Fruit fly (Drosophila melanogaster) whole organism, embryonic: Measurements from ENCODE around the gene CG5235.

Experiments
- Aef1 ChIP-seq: fragments of 200-800 bp; sonication (Bioruptor generic); IDR thresholded peaks from 3 replicates; pipeline ENCODE4 v1.3.6; 2022; ENCODE audit warnings: missing biosample characterization, missing genetic modification characterization
- Bgb ChIP-seq: fragments of 200-800 bp; sonication (Bioruptor generic); IDR thresholded peaks from 2 replicates; pipeline ENCODE4 v1.3.6; 2022; ENCODE audit warnings: missing biosample characterization, missing genetic modification characterization; ENCODE audit not compliant: partially characterized antibody
- CG11560 ChIP-seq: fragments of 200-800 bp; sonication (Bioruptor generic); IDR thresholded peaks from 3 replicates; pipeline ENCODE4 v1.3.6; 2022; ENCODE audit warnings: missing biosample characterization, missing genetic modification characterization
- CG12769 ChIP-seq: fragments of 200-800 bp; sonication (Bioruptor generic); optimal IDR thresholded peaks from 2 replicates; lab custom pipeline; 2019; ENCODE audit warnings: missing biosample characterization, mild to moderate bottlenecking, missing genetic modification characterization, moderate library complexity
- CG13123 ChIP-seq: fragments of 200-800 bp; sonication (Bioruptor generic); optimal IDR thresholded peaks from 2 replicates; lab custom pipeline; 2016; ENCODE audit warnings: missing biosample characterization, missing genetic modification characterization
- CG14860 ChIP-seq: fragments of 200-800 bp; sonication (Bioruptor generic); IDR thresholded peaks from 3 replicates; pipeline ENCODE4 v1.3.6; 2022; ENCODE audit warnings: missing biosample characterization, missing genetic modification characterization; ENCODE audit not compliant: partially characterized antibody
- CG14965 ChIP-seq: fragments of 200-800 bp; sonication (Bioruptor generic); optimal IDR thresholded peaks from 2 replicates; lab custom pipeline; 2016; ENCODE audit warnings: missing biosample characterization, missing genetic modification characterization, borderline replicate concordance
- CG15073 ChIP-seq: fragments of 200-800 bp; sonication (Bioruptor generic); optimal IDR thresholded peaks from 2 replicates; lab custom pipeline; 2016; ENCODE audit warnings: missing biosample characterization, missing genetic modification characterization
- CG15601 ChIP-seq: fragments of 200-800 bp; sonication (Bioruptor generic); optimal IDR thresholded peaks from 3 replicates; lab custom pipeline; 2019; ENCODE audit warnings: missing biosample characterization, mild to moderate bottlenecking, missing genetic modification characterization, moderate library complexity
- CG1602 ChIP-seq: fragments of 200-800 bp; sonication (Bioruptor generic); optimal IDR thresholded peaks from 3 replicates; lab custom pipeline; 2016; ENCODE audit warnings: missing biosample characterization, missing genetic modification characterization
- CG1603 ChIP-seq: fragments of 200-800 bp; sonication (Bioruptor generic); optimal IDR thresholded peaks from 2 replicates; lab custom pipeline; 2019; ENCODE audit warnings: missing biosample characterization, mild to moderate bottlenecking, missing genetic modification characterization, moderate library complexity
- CG16779 ChIP-seq: fragments of 200-800 bp; sonication (Bioruptor generic); IDR thresholded peaks from 2 replicates; pipeline ENCODE4 v1.3.6; 2022; ENCODE audit warnings: missing biosample characterization, missing genetic modification characterization
- CG16813 ChIP-seq: fragments of 200-800 bp; sonication (Bioruptor generic); IDR thresholded peaks from 3 replicates; pipeline ENCODE4 v1.3.6; 2022; ENCODE audit warnings: missing biosample characterization, missing genetic modification characterization; ENCODE audit not compliant: partially characterized antibody
- CG17802 ChIP-seq: fragments of 200-800 bp; sonication (Bioruptor generic); optimal IDR thresholded peaks from 2 replicates; lab custom pipeline; 2018; ENCODE audit warnings: missing biosample characterization, mild to moderate bottlenecking, missing genetic modification characterization, moderate library complexity
- CG31365 ChIP-seq: fragments of 200-800 bp; sonication (Bioruptor generic); optimal IDR thresholded peaks from 2 replicates; lab custom pipeline; 2018; ENCODE audit warnings: missing biosample characterization, mild to moderate bottlenecking, missing genetic modification characterization
- CG3407 ChIP-seq: fragments of 200-800 bp; sonication (Bioruptor generic); optimal IDR thresholded peaks from 2 replicates; lab custom pipeline; 2018; ENCODE audit warnings: missing biosample characterization, mild to moderate bottlenecking, missing genetic modification characterization
- CG4360 ChIP-seq: fragments of 200-800 bp; sonication (Bioruptor generic); IDR thresholded peaks from 2 replicates; pipeline ENCODE4 v1.3.6; 2022; ENCODE audit warnings: missing biosample characterization, missing genetic modification characterization
- CG4617 ChIP-seq: fragments of 200-800 bp; sonication (Bioruptor generic); optimal IDR thresholded peaks from 3 replicates; lab custom pipeline; 2016; ENCODE audit warnings: missing biosample characterization, missing genetic modification characterization, borderline replicate concordance
- CG9215 ChIP-seq: fragments of 200-800 bp; sonication (Bioruptor generic); IDR thresholded peaks from 2 replicates; pipeline ENCODE4 v1.3.6; 2022; ENCODE audit warnings: missing biosample characterization, missing genetic modification characterization
- CG9817 ChIP-seq: fragments of 200-800 bp; sonication (Bioruptor generic); optimal IDR thresholded peaks from 2 replicates; lab custom pipeline; 2018; ENCODE audit warnings: missing biosample characterization, mild to moderate bottlenecking, missing genetic modification characterization, moderate library complexity
- D ChIP-seq, 2 experiments: fragments of 200-800 bp in 1 of 2; fragments of >200 bp in 1 of 2; sonication (Bioruptor generic) in 1 of 2; optimal IDR thresholded peaks; 2 replicates in 1 of 2; 3 replicates in 1 of 2; lab custom pipeline; 2017; ENCODE audit warnings: mild to moderate bottlenecking in 1 of 2, missing biosample characterization in 1 of 2, missing genetic modification characterization in 1 of 2, missing genetic modification reagents in 1 of 2
- D19B ChIP-seq: fragments of 200-800 bp; sonication (Bioruptor generic); optimal IDR thresholded peaks from 2 replicates; lab custom pipeline; 2017; ENCODE audit warnings: missing biosample characterization, mild to moderate bottlenecking, missing genetic modification characterization
- Dfd ChIP-seq, 2 experiments: fragments of >200 bp; optimal IDR thresholded peaks; 2 replicates each; lab custom pipeline; 2017; ENCODE audit warnings: missing biosample characterization in 2 of 2, missing genetic modification characterization in 2 of 2
- Dll ChIP-seq: fragments of 200-800 bp; sonication (Bioruptor generic); IDR thresholded peaks from 4 replicates; pipeline ENCODE4 v1.3.6; 2022; ENCODE audit warnings: missing biosample characterization, missing genetic modification characterization; ENCODE audit not compliant: partially characterized antibody
- Elba2 ChIP-seq: fragments of 200-800 bp; sonication (Bioruptor generic); optimal IDR thresholded peaks from 3 replicates; lab custom pipeline; 2016; ENCODE audit warnings: missing biosample characterization, missing genetic modification characterization
- HHEX ChIP-seq: fragments of 200-800 bp; sonication (Bioruptor generic); optimal IDR thresholded peaks from 3 replicates; lab custom pipeline; 2017; ENCODE audit warnings: missing biosample characterization, mild to moderate bottlenecking, missing genetic modification characterization, missing genetic modification reagents
- Jarid2 ChIP-seq: fragments of 200-800 bp; sonication (Bioruptor generic); optimal IDR thresholded peaks from 3 replicates; lab custom pipeline; 2017; ENCODE audit warnings: mild to moderate bottlenecking, missing biosample characterization, missing genetic modification reagents, missing genetic modification characterization
- Mad ChIP-seq: fragments of 200-800 bp; sonication (Bioruptor generic); optimal IDR thresholded peaks from 2 replicates; lab custom pipeline; 2016; ENCODE audit warnings: missing biosample characterization, missing genetic modification characterization
- Mes4 ChIP-seq: fragments of 200-800 bp; sonication (Bioruptor generic); optimal IDR thresholded peaks from 2 replicates; lab custom pipeline; 2016; ENCODE audit warnings: missing biosample characterization, missing genetic modification characterization
- Mrtf ChIP-seq: fragments of 200-800 bp; sonication (Bioruptor generic); IDR thresholded peaks from 3 replicates; pipeline ENCODE4 v1.3.6; 2022; ENCODE audit warnings: missing biosample characterization, missing genetic modification characterization
- Ravus ChIP-seq: fragments of 200-800 bp; sonication (Bioruptor generic); IDR thresholded peaks from 2 replicates; pipeline ENCODE4 v1.3.6; 2022; ENCODE audit warnings: missing biosample characterization, missing genetic modification characterization
- Sin3A ChIP-seq: fragments of >200 bp; optimal IDR thresholded peaks from 2 replicates; lab custom pipeline; 2018
- Sox102F ChIP-seq: fragments of 200-800 bp; sonication (Bioruptor generic); optimal IDR thresholded peaks from 2 replicates; lab custom pipeline; 2018; ENCODE audit warnings: missing biosample characterization, mild to moderate bottlenecking, missing genetic modification characterization, moderate library complexity
- Spps ChIP-seq: fragments of 200-800 bp; sonication (Bioruptor generic); optimal IDR thresholded peaks from 2 replicates; lab custom pipeline; 2018; ENCODE audit warnings: missing biosample characterization, mild to moderate bottlenecking, missing genetic modification characterization
- Usf ChIP-seq: fragments of 200-800 bp; sonication (Bioruptor generic); optimal IDR thresholded peaks from 2 replicates; lab custom pipeline; 2017; ENCODE audit warnings: missing genotype, missing biosample characterization, missing genetic modification characterization
- Xbp1 ChIP-seq: fragments of 200-800 bp; sonication (Bioruptor generic); optimal IDR thresholded peaks from 3 replicates; lab custom pipeline; 2016; ENCODE audit warnings: missing biosample characterization, mild to moderate bottlenecking, missing genetic modification characterization
- ash1 ChIP-seq: fragments of 200-800 bp; sonication (Bioruptor generic); optimal IDR thresholded peaks from 2 replicates; lab custom pipeline; 2018; ENCODE audit warnings: missing biosample characterization, mild to moderate bottlenecking, missing genetic modification characterization
- chn ChIP-seq: fragments of 200-800 bp; sonication (Bioruptor generic); optimal IDR thresholded peaks from 2 replicates; lab custom pipeline; 2016; ENCODE audit warnings: missing biosample characterization, missing genetic modification characterization
- corto ChIP-seq: fragments of 200-800 bp; sonication (Bioruptor generic); optimal IDR thresholded peaks from 2 replicates; lab custom pipeline; 2016; ENCODE audit warnings: missing biosample characterization, mild to moderate bottlenecking, missing genetic modification characterization, moderate library complexity
- croc ChIP-seq: fragments of 200-800 bp; sonication (Bioruptor generic); conservative IDR thresholded peaks from 3 replicates; pipeline ENCODE4 v1.3.6; 2022; ENCODE audit warnings: missing biosample characterization, missing genetic modification characterization
- esg ChIP-seq: fragments of 200-800 bp; sonication (Bioruptor generic); conservative IDR thresholded peaks from 2 replicates; pipeline ENCODE4 v1.3.6; 2022; ENCODE audit warnings: missing biosample characterization, missing genetic modification characterization
- gro ChIP-seq: fragments of 200-800 bp; sonication (Bioruptor generic); optimal IDR thresholded peaks from 2 replicates; lab custom pipeline; 2016; ENCODE audit warnings: missing biosample characterization, missing genetic modification characterization
- jing ChIP-seq: fragments of 200-800 bp; sonication (Bioruptor generic); optimal IDR thresholded peaks from 2 replicates; lab custom pipeline; 2018; ENCODE audit warnings: missing biosample characterization, mild to moderate bottlenecking, missing genetic modification characterization
- lab ChIP-seq: fragments of 200-800 bp; sonication (Bioruptor generic); optimal IDR thresholded peaks from 3 replicates; lab custom pipeline; 2017; ENCODE audit warnings: missing biosample characterization, missing genetic modification characterization, mild to moderate bottlenecking, moderate library complexity, missing genetic modification reagents
- sens-2 ChIP-seq: fragments of 200-800 bp; sonication (Bioruptor generic); IDR thresholded peaks from 2 replicates; pipeline ENCODE4 v1.3.6; 2022; ENCODE audit warnings: missing biosample characterization, missing genetic modification characterization
- tll ChIP-seq, 2 experiments: fragments of 200-800 bp in 1 of 2; fragments of >200 bp in 1 of 2; sonication (Bioruptor generic) in 1 of 2; optimal IDR thresholded peaks; 2 replicates each; lab custom pipeline; 2017 to 2019; ENCODE audit warnings: missing biosample characterization in 2 of 2, missing genetic modification characterization in 2 of 2, mild to moderate bottlenecking in 1 of 2, moderate library complexity in 1 of 2
- toy ChIP-seq: fragments of 200-800 bp; sonication (Bioruptor generic); IDR thresholded peaks from 2 replicates; pipeline ENCODE4 v1.3.6; 2022; ENCODE audit warnings: missing biosample characterization, missing genetic modification characterization
- twi ChIP-seq: fragments of 200-800 bp; optimal IDR thresholded peaks from 2 replicates; lab custom pipeline; 2019; ENCODE audit warnings: missing biosample characterization, mild to moderate bottlenecking, missing genetic modification characterization, moderate library complexity

Gene CG5235

DNA sequence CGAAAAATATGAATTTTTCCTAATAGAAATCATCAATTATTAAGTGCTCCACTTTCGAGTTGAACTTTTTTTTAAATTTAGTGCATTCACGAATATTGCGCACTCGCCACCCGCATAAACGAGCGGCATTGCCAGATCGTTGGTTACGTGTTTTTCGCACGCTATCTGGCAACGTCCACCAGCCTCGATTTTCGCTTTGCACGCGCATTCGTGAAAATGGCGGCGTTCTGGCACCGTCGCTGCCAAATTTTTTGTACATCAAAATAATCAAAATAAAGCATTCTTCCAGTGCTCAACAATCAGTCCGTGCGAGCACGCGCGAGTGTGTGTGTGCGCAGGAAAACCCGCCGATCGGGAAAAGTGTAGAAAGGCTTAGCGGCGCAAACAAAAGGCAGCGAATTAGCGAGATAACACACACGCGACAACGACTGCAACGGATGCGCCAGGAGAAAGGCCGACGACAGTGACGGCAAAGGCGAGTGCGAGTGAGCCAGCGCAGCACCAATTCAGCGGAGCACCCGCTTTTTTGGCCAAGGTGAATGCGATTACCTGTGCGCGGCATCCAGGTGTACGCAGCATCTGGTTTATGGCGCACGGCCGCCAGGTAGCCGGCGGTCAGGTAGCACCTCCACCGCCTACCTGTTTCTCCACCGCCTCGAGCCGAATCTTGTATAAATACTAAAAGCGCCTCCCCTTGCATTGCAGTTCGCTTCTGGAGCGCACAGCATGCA is 23.6 kb upstream of the CG5235 start (continued):
- no peak; the same call in 1 of the 2 replicates for TF ChIP-seq Ravus (GFP tag; lab: Robert Waterston, UW)
- no peak for TF ChIP-seq Jarid2 (GFP tag; lab: Kevin White, UChicago)
- peak; percentile 0 for TF ChIP-seq ash1 (GFP tag; lab: Kevin White, UChicago)
- TF ChIP-seq Sox102F (GFP tag; lab: Kevin White, UChicago): no peak
- peak; percentile 81 for TF ChIP-seq Mad
- TF ChIP-seq HHEX: no peak
- no peak for TF ChIP-seq Elba2 (GFP tag; lab: Kevin White, UChicago)
- peak; percentile 83 for TF ChIP-seq chn (GFP tag; lab: Kevin White, UChicago)
- no peak for TF ChIP-seq jing (GFP tag; lab: Kevin White, UChicago)
- no peak for TF ChIP-seq D19B
- no peak for TF ChIP-seq twi
- TF ChIP-seq CG15601 (tag; lab: Kevin White, UChicago): peak; percentile 70
- TF ChIP-seq D (optimal IDR thresholded peaks at IDR 0.05; lab: Kevin White, UChicago): no peak
- peak; percentile 58 for TF ChIP-seq D (GFP tag; optimal IDR thresholded peaks at IDR 0.05; lab: Kevin White, UChicago)
- peak; percentile 72 for TF ChIP-seq Dll
- no peak for TF ChIP-seq Dfd (GFP tag; optimal IDR thresholded peaks at IDR 0.05; lab: Kevin White, UChicago)
- TF ChIP-seq Sin3A: peak; percentile 62
- peak; percentile 88 for TF ChIP-seq Bgb (GFP tag; lab: Robert Waterston, UW)
- peak; percentile 89 for TF ChIP-seq Xbp1 (GFP tag; lab: Kevin White, UChicago)
- peak; percentile 70 for TF ChIP-seq Aef1 (GFP tag; lab: Robert Waterston, UW)
- no peak for TF ChIP-seq CG12769
- TF ChIP-seq CG1603: peak; percentile 87
- peak; percentile 79 for TF ChIP-seq CG9817 (tag; lab: Kevin White, UChicago)
- no peak for TF ChIP-seq CG16779 (GFP tag; lab: Robert Waterston, UW)
- TF ChIP-seq tll (GFP tag; optimal IDR thresholded peaks at IDR 0.05; lab: Kevin White, UChicago): peak in 1 of 2 experiments; percentile 59
- TF ChIP-seq lab: no peak
- peak; percentile 39; the same call in 2 of the 3 replicates for TF ChIP-seq croc (GFP tag; lab: Robert Waterston, UW)
- TF ChIP-seq CG14860 (GFP tag; lab: Robert Waterston, UW): peak; percentile 32; the same call in 1 of the 3 replicates
- TF ChIP-seq CG3407 (GFP tag; lab: Kevin White, UChicago): peak; percentile 66
- TF ChIP-seq Usf (GFP tag; lab: Kevin White, UChicago): peak; percentile 34
- peak; percentile 50 for TF ChIP-seq CG14965
- peak; percentile 88 for TF ChIP-seq CG4617 (GFP tag; lab: Kevin White, UChicago)
- TF ChIP-seq CG31365 (tag; lab: Kevin White, UChicago): peak; percentile 69
- 0 out of 2 replicates have a peak, but pooled peaks have one; percentile 50 for TF ChIP-seq sens-2 (GFP tag; lab: Robert Waterston, UW)
- TF ChIP-seq toy (GFP tag; lab: Robert Waterston, UW): peak; percentile 52; the same call in 1 of the 2 replicates
- peak; percentile 75 for TF ChIP-seq esg (GFP tag; lab: Robert Waterston, UW)
- TF ChIP-seq Mes4 (GFP tag; lab: Kevin White, UChicago): peak; percentile 80
- TF ChIP-seq CG9215 (GFP tag; lab: Robert Waterston, UW): no peak; the same call in 1 of the 2 replicates
- peak; percentile 70 for TF ChIP-seq CG16813 (GFP tag; lab: Robert Waterston, UW)
- TF ChIP-seq corto (GFP tag; lab: Kevin White, UChicago): peak; percentile 63
- TF ChIP-seq CG13123 (GFP tag; lab: Kevin White, UChicago): peak; percentile 61
- TF ChIP-seq CG4360 (GFP tag; lab: Robert Waterston, UW): peak; percentile 48
- peak; percentile 61; the same call in 1 of the 3 replicates for TF ChIP-seq Mrtf (GFP tag; lab: Robert Waterston, UW)
- peak; percentile 18; the same call in 1 of the 3 replicates for TF ChIP-seq CG11560 (tag; lab: Robert Waterston, UW)
- peak; percentile 88 for TF ChIP-seq gro (GFP tag; lab: Kevin White, UChicago)
- TF ChIP-seq CG17802 (tag; lab: Kevin White, UChicago): no peak
- no peak for TF ChIP-seq Spps
- TF ChIP-seq CG15073 (GFP tag; lab: Kevin White, UChicago): peak; percentile 32
- TF ChIP-seq CG1602 (GFP tag; lab: Kevin White, UChicago): peak; percentile 74
